Fruit fly (Drosophila melanogaster) whole organism, embryonic: Measurements from ENCODE around the gene TrpRS.
A peak's percentile ranks its signal among the peaks of the same experiment; 100 is the strongest.

Source experiments
- Blimp-1 ChIP-seq: fragments of 200-800 bp; sonication (Bioruptor generic); optimal IDR thresholded peaks from 3 replicates; lab custom pipeline; 2018; ENCODE audit warnings: missing biosample characterization, missing genetic modification characterization, mild to moderate bottlenecking, moderate library complexity, missing genetic modification reagents
- CG12299 ChIP-seq: fragments of 200-800 bp; sonication (Bioruptor generic); optimal IDR thresholded peaks from 2 replicates; lab custom pipeline; 2018; ENCODE audit warnings: missing biosample characterization, mild to moderate bottlenecking, missing genetic modification characterization
- CG1602 ChIP-seq: fragments of 200-800 bp; sonication (Bioruptor generic); optimal IDR thresholded peaks from 3 replicates; lab custom pipeline; 2016; ENCODE audit warnings: missing biosample characterization, missing genetic modification characterization
- CG1647 ChIP-seq: fragments of 200-800 bp; sonication (Bioruptor generic); optimal IDR thresholded peaks from 3 replicates; lab custom pipeline; 2016; ENCODE audit warnings: missing biosample characterization, missing genetic modification characterization
- CG17328 ChIP-seq: fragments of 200-800 bp; sonication (Bioruptor generic); IDR thresholded peaks from 2 replicates; pipeline ENCODE4 v1.3.6; 2022; ENCODE audit warnings: missing biosample characterization, missing genetic modification characterization
- CG17385 ChIP-seq: fragments of 200-800 bp; sonication (Bioruptor generic); optimal IDR thresholded peaks from 3 replicates; lab custom pipeline; 2018; ENCODE audit warnings: missing biosample characterization, mild to moderate bottlenecking, missing genetic modification characterization
- CG17802 ChIP-seq: fragments of 200-800 bp; sonication (Bioruptor generic); optimal IDR thresholded peaks from 2 replicates; lab custom pipeline; 2018; ENCODE audit warnings: missing biosample characterization, mild to moderate bottlenecking, missing genetic modification characterization, moderate library complexity
- CG18764 ChIP-seq: fragments of 200-800 bp; sonication (Bioruptor generic); optimal IDR thresholded peaks from 3 replicates; lab custom pipeline; 2016; ENCODE audit warnings: missing biosample characterization, missing genetic modification characterization
- CG2120 ChIP-seq: fragments of 200-800 bp; sonication (Bioruptor generic); optimal IDR thresholded peaks from 3 replicates; lab custom pipeline; 2016; ENCODE audit warnings: missing biosample characterization, missing genetic modification characterization
- CG30403 ChIP-seq: fragments of 200-800 bp; sonication (Bioruptor generic); optimal IDR thresholded peaks from 3 replicates; lab custom pipeline; 2016; ENCODE audit warnings: missing biosample characterization, missing genetic modification characterization
- CG3163 ChIP-seq: fragments of 200-800 bp; sonication (Bioruptor generic); optimal IDR thresholded peaks from 3 replicates; lab custom pipeline; 2016; ENCODE audit warnings: missing biosample characterization, missing genetic modification characterization
- CG3995 ChIP-seq: fragments of 200-800 bp; sonication (Bioruptor generic); optimal IDR thresholded peaks from 3 replicates; lab custom pipeline; 2016; ENCODE audit warnings: missing biosample characterization, missing genetic modification characterization
- CG4854 ChIP-seq: fragments of 200-800 bp; sonication (Bioruptor generic); optimal IDR thresholded peaks from 2 replicates; lab custom pipeline; 2016; ENCODE audit warnings: missing biosample characterization, missing genetic modification characterization, inconsistent platforms
- CG6175 ChIP-seq: fragments of 200-800 bp; sonication (Bioruptor generic); IDR thresholded peaks from 3 replicates; pipeline ENCODE4 v1.3.6; 2022; ENCODE audit warnings: missing biosample characterization, missing genetic modification characterization
- CG6272 ChIP-seq: fragments of 200-800 bp; sonication (Bioruptor generic); IDR thresholded peaks from 2 replicates; pipeline ENCODE4 v1.3.6; 2022; ENCODE audit warnings: missing biosample characterization, missing genetic modification characterization
- CG6813 ChIP-seq: fragments of 200-800 bp; sonication (Bioruptor generic); optimal IDR thresholded peaks from 2 replicates; lab custom pipeline; 2017; ENCODE audit warnings: missing biosample characterization, missing genetic modification characterization, mild to moderate bottlenecking, moderate library complexity, missing genetic modification reagents
- CG7928 ChIP-seq: fragments of 200-800 bp; sonication (Bioruptor generic); optimal IDR thresholded peaks from 2 replicates; lab custom pipeline; 2017; ENCODE audit warnings: missing biosample characterization, mild to moderate bottlenecking, missing genetic modification characterization
- CG9609 ChIP-seq: fragments of 200-800 bp; sonication (Bioruptor generic); optimal IDR thresholded peaks from 3 replicates; lab custom pipeline; 2016; ENCODE audit warnings: missing biosample characterization, missing genetic modification characterization
- CG9727 ChIP-seq: fragments of 200-800 bp; sonication (Bioruptor generic); optimal IDR thresholded peaks from 3 replicates; lab custom pipeline; 2017; ENCODE audit warnings: missing biosample characterization, mild to moderate bottlenecking, missing genetic modification characterization
- CG9817 ChIP-seq: fragments of 200-800 bp; sonication (Bioruptor generic); optimal IDR thresholded peaks from 2 replicates; lab custom pipeline; 2018; ENCODE audit warnings: missing biosample characterization, mild to moderate bottlenecking, missing genetic modification characterization, moderate library complexity
- Fer3 ChIP-seq: fragments of 200-800 bp; sonication (Bioruptor generic); optimal IDR thresholded peaks from 2 replicates; lab custom pipeline; 2018; ENCODE audit warnings: missing biosample characterization, mild to moderate bottlenecking, missing genetic modification characterization, moderate library complexity
- H2.0 ChIP-seq: fragments of 200-800 bp; sonication (Bioruptor generic); IDR thresholded peaks from 2 replicates; pipeline ENCODE4 v1.3.6; 2022; ENCODE audit warnings: missing biosample characterization, missing genetic modification characterization
- Hmr ChIP-seq: fragments of 200-800 bp; sonication (Bioruptor generic); optimal IDR thresholded peaks from 3 replicates; lab custom pipeline; 2017; ENCODE audit warnings: mild to moderate bottlenecking, missing biosample characterization, missing genetic modification reagents, missing genetic modification characterization
- Hsf ChIP-seq: fragments of 200-800 bp; sonication (Bioruptor generic); optimal IDR thresholded peaks from 3 replicates; lab custom pipeline; 2016; ENCODE audit warnings: missing biosample characterization, missing genetic modification characterization
- Lpt ChIP-seq: fragments of >200 bp; optimal IDR thresholded peaks from 2 replicates; lab custom pipeline; 2018; ENCODE audit warnings: missing biosample characterization, missing genetic modification characterization
- Mad ChIP-seq: fragments of 200-800 bp; sonication (Bioruptor generic); optimal IDR thresholded peaks from 2 replicates; lab custom pipeline; 2016; ENCODE audit warnings: missing biosample characterization, missing genetic modification characterization
- PHDP ChIP-seq: fragments of 200-800 bp; sonication (Bioruptor generic); optimal IDR thresholded peaks from 3 replicates; lab custom pipeline; 2018; ENCODE audit warnings: missing biosample characterization, mild to moderate bottlenecking, missing genetic modification characterization, moderate library complexity
- Pdp1 ChIP-seq, 2 experiments: fragments of 200-800 bp; sonication (Bioruptor generic); optimal IDR thresholded peaks; 3 replicates each; lab custom pipeline; 2016; ENCODE audit warnings: missing biosample characterization in 2 of 2, missing genetic modification characterization in 2 of 2, mild to moderate bottlenecking in 1 of 2, moderate library complexity in 1 of 2
- Six4 ChIP-seq: fragments of 200-800 bp; sonication (Bioruptor generic); optimal IDR thresholded peaks from 2 replicates; lab custom pipeline; 2016; ENCODE audit warnings: missing biosample characterization, missing genetic modification characterization
- Sox102F ChIP-seq: fragments of 200-800 bp; sonication (Bioruptor generic); optimal IDR thresholded peaks from 2 replicates; lab custom pipeline; 2018; ENCODE audit warnings: missing biosample characterization, mild to moderate bottlenecking, missing genetic modification characterization, moderate library complexity
- Sry-β ChIP-seq: fragments of 200-800 bp; sonication (Bioruptor generic); optimal IDR thresholded peaks from 2 replicates; lab custom pipeline; 2018; ENCODE audit warnings: missing biosample characterization, mild to moderate bottlenecking, missing genetic modification characterization, moderate library complexity
- Taf1 ChIP-seq: fragments of 200-800 bp; sonication (Bioruptor generic); IDR thresholded peaks from 2 replicates; pipeline ENCODE4 v1.3.6; 2022; ENCODE audit warnings: missing biosample characterization, missing genetic modification characterization
- Tbp ChIP-seq: fragments of >200 bp; optimal IDR thresholded peaks from 2 replicates; lab custom pipeline; 2018; ENCODE audit warnings: missing biosample characterization, missing genetic modification characterization
- dysf ChIP-seq: fragments of 200-800 bp; sonication (Bioruptor generic); IDR thresholded peaks from 3 replicates; pipeline ENCODE4 v1.3.6; 2022; ENCODE audit warnings: missing biosample characterization, missing genetic modification characterization
- ems ChIP-seq: fragments of 200-800 bp; sonication (Bioruptor generic); optimal IDR thresholded peaks from 3 replicates; lab custom pipeline; 2016; ENCODE audit warnings: missing biosample characterization, missing genetic modification characterization
- fd64A ChIP-seq: fragments of 200-800 bp; sonication (Bioruptor generic); optimal IDR thresholded peaks from 3 replicates; lab custom pipeline; 2018; ENCODE audit warnings: missing biosample characterization, mild to moderate bottlenecking, missing genetic modification characterization
- fru ChIP-seq: fragments of >200 bp; optimal IDR thresholded peaks from 2 replicates; lab custom pipeline; 2017
- gem ChIP-seq: fragments of 200-800 bp; sonication (Bioruptor generic); optimal IDR thresholded peaks from 2 replicates; lab custom pipeline; 2019; ENCODE audit warnings: missing biosample characterization, mild to moderate bottlenecking, missing genetic modification characterization, moderate library complexity
- her ChIP-seq: fragments of 200-800 bp; sonication (Bioruptor generic); optimal IDR thresholded peaks from 2 replicates; lab custom pipeline; 2016; ENCODE audit warnings: missing biosample characterization, missing genetic modification characterization
- jing ChIP-seq: fragments of 200-800 bp; sonication (Bioruptor generic); optimal IDR thresholded peaks from 2 replicates; lab custom pipeline; 2018; ENCODE audit warnings: missing biosample characterization, mild to moderate bottlenecking, missing genetic modification characterization
- lola ChIP-seq, 3 experiments: fragments of >200 bp in 2 of 3; fragments of 200-800 bp in 1 of 3; sonication (Bioruptor generic) in 1 of 3; optimal IDR thresholded peaks; 2 replicates each; lab custom pipeline; 2017 to 2019; ENCODE audit warnings: missing biosample characterization in 3 of 3, missing genetic modification characterization in 3 of 3, mild to moderate bottlenecking in 1 of 3, moderate library complexity in 1 of 3
- mam ChIP-seq: fragments of 200-800 bp; sonication (Bioruptor generic); optimal IDR thresholded peaks from 3 replicates; lab custom pipeline; 2016; ENCODE audit warnings: missing biosample characterization, missing genetic modification characterization
- nerfin-2 ChIP-seq: fragments of 200-800 bp; sonication (Bioruptor generic); IDR thresholded peaks from 2 replicates; pipeline ENCODE4 v1.3.6; 2022; ENCODE audit warnings: missing biosample characterization, missing genetic modification characterization; ENCODE audit not compliant: partially characterized antibody
- oc ChIP-seq: fragments of 200-800 bp; sonication (Bioruptor generic); optimal IDR thresholded peaks from 2 replicates; lab custom pipeline; 2018; ENCODE audit warnings: missing biosample characterization, mild to moderate bottlenecking, missing genetic modification characterization, moderate library complexity
- pnt ChIP-seq: fragments of 200-800 bp; sonication (Bioruptor generic); optimal IDR thresholded peaks from 3 replicates; lab custom pipeline; 2016; ENCODE audit warnings: missing biosample characterization, missing genetic modification characterization
- schlank ChIP-seq: fragments of 200-800 bp; sonication (Bioruptor generic); optimal IDR thresholded peaks from 2 replicates; lab custom pipeline; 2018; ENCODE audit warnings: missing biosample characterization, mild to moderate bottlenecking, missing genetic modification characterization
- sna ChIP-seq: fragments of 200-800 bp; sonication (Bioruptor generic); IDR thresholded peaks from 2 replicates; pipeline ENCODE4 v1.3.6; 2022; ENCODE audit warnings: missing biosample characterization, missing genetic modification characterization; ENCODE audit not compliant: partially characterized antibody
- sr ChIP-seq: fragments of 200-800 bp; sonication (Bioruptor generic); IDR thresholded peaks from 3 replicates; pipeline ENCODE4 v1.3.6; 2022; ENCODE audit warnings: missing biosample characterization, missing genetic modification characterization
- tx ChIP-seq: fragments of 200-800 bp; sonication (Bioruptor generic); optimal IDR thresholded peaks from 2 replicates; lab custom pipeline; 2016; ENCODE audit warnings: missing biosample characterization, missing genetic modification characterization

TrpRS gene

DNA sequence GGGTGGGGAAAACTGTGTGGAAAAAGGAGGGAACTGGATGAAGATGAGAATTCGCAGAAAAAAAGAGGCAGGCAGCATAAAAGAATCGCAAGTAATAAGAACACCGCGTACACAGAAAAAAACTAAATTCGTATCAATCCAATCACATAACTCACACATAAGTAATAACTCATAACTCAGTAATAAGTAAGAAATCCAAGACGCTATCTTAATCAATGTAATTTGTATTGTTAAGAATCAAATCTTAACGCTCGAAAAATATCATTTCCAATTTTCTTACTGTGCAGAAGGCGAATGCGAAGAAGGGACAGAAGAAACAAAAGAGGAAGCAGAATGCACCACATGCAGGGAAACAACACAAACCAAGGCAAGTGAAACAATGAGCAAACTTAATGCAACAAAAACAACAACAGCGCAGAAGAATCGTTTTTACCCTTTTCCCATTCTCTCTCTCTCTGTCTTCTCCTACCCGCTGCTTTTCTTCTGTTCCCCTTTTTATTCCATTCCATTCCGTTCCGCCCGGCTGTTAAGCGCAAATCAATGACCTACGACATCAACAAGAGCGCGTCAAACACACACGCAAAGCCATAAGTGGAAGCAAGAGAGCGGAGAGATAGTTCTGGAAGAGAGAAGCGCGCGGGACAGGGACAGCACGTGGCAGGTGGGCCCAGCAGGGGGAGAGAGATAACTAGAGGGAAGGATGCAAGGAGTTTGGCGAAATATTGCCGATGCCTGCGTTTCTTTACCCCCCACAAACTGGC lies 37.4 kb downstream of the TrpRS start (continued):
- TF ChIP-seq CG9609 (GFP tag; lab: Kevin White, UChicago) (peak; percentile 78), tx (GFP tag; lab: Kevin White, UChicago) (peak; percentile 82), fru (no peak), dysf (GFP tag; lab: Robert Waterston, UW) (peak; percentile 65), jing (GFP tag; lab: Kevin White, UChicago) (peak; percentile 63), CG17802 (tag; lab: Kevin White, UChicago) (peak; percentile 40), CG17328 (GFP tag; lab: Robert Waterston, UW) (peak; percentile 91), Lpt (GFP tag; lab: Kevin White, UChicago) (no peak), CG6272 (peak; percentile 25; the same call in 1 of the 2 replicates), H2.0 (GFP tag; lab: Robert Waterston, UW) (peak; percentile 63), CG9727 (GFP tag; lab: Kevin White, UChicago) (peak; percentile 91), Blimp-1 (GFP tag; lab: Kevin White, UChicago) (peak; percentile 81), her (GFP tag; lab: Kevin White, UChicago) (peak; percentile 69), sr (GFP tag; lab: Robert Waterston, UW) (no peak), Fer3 (tag; lab: Kevin White, UChicago) (peak; percentile 64), pnt (peak; percentile 92), CG9817 (tag; lab: Kevin White, UChicago) (no peak), CG6175 (GFP tag; lab: Robert Waterston, UW) (no peak), gem (peak; percentile 89), Tbp (no peak), CG1647 (GFP tag; lab: Kevin White, UChicago) (peak; percentile 60), Sox102F (GFP tag; lab: Kevin White, UChicago) (peak; percentile 82), CG2120 (peak; percentile 76), Six4 (GFP tag; lab: Kevin White, UChicago) (peak; percentile 90), CG18764 (GFP tag; lab: Kevin White, UChicago) (peak; percentile 83), CG1602 (peak; percentile 74), Hmr (peak; percentile 54), sna (GFP tag; lab: Robert Waterston, UW) (peak; percentile 31; the same call in 1 of the 2 replicates), PHDP (tag; lab: Kevin White, UChicago) (peak; percentile 77), CG4854 (GFP tag; lab: Kevin White, UChicago) (peak; percentile 69), ems (GFP tag; lab: Kevin White, UChicago) (peak; percentile 50), lola (GFP tag; optimal IDR thresholded peaks at IDR 0.05; lab: Kevin White, UChicago) (peak in 1 of 3 experiments; percentile 90), CG17385 (GFP tag; lab: Kevin White, UChicago) (peak; percentile 69), schlank (no peak), CG3163 (GFP tag; lab: Kevin White, UChicago) (peak; percentile 70), CG7928 (peak; percentile 14), Hsf (GFP tag; lab: Kevin White, UChicago) (peak; percentile 86), CG6813 (GFP tag; lab: Kevin White, UChicago) (peak; percentile 58), CG30403 (GFP tag; lab: Kevin White, UChicago) (peak; percentile 83), Mad (GFP tag; lab: Kevin White, UChicago) (peak; percentile 55), fd64A (GFP tag; lab: Kevin White, UChicago) (peak; percentile 19), oc (tag; lab: Kevin White, UChicago) (peak; percentile 26), Taf1 (GFP tag; lab: Robert Waterston, UW) (0 out of 2 replicates have a peak, but pooled peaks have one; percentile 29), Sry-β (GFP tag; lab: Kevin White, UChicago) (peak; percentile 29), nerfin-2 (no peak), CG12299 (tag; lab: Kevin White, UChicago) (no peak), Pdp1 (GFP tag; optimal IDR thresholded peaks at IDR 0.05; lab: Kevin White, UChicago) (peak; percentile 71 to 88), mam (peak; percentile 70), CG3995 (GFP tag; lab: Kevin White, UChicago) (no peak)
